Worm (Caenorhabditis elegans) whole organism, L2 larva: ENCODE measurements around the gene gcy-6.
A peak's percentile ranks its signal among the peaks of the same experiment; 100 is the strongest.

Experiments used
- C34F6.9 ChIP-seq: fragments of 150-350 bp; optimal IDR thresholded peaks from 2 replicates; lab custom pipeline; 2014; ENCODE audit warnings: missing biosample characterization, missing genetic modification characterization
- R02D3.7 ChIP-seq: fragments of 150-350 bp; optimal IDR thresholded peaks from 2 replicates; lab custom pipeline; 2014; ENCODE audit warnings: missing biosample characterization, missing genetic modification characterization
- Y55F3AM.14 ChIP-seq: fragments of 200-800 bp; sonication (Bioruptor generic); optimal IDR thresholded peaks from 2 replicates; lab custom pipeline; 2018; ENCODE audit warnings: mild to moderate bottlenecking, missing genetic modification characterization, missing compliant biosample characterization
- ZK546.5 ChIP-seq: sonication (generic microtip); optimal IDR thresholded peaks from 2 replicates; lab custom pipeline; 2017; ENCODE audit warnings: missing biosample characterization, missing genetic modification characterization
- alr-1 ChIP-seq: fragments of 150-350 bp; optimal IDR thresholded peaks from 2 replicates; lab custom pipeline; 2014; ENCODE audit warnings: missing biosample characterization, missing genetic modification characterization
- aly-2 ChIP-seq: fragments of 150-350 bp; optimal IDR thresholded peaks from 2 replicates; lab custom pipeline; 2014; ENCODE audit warnings: missing biosample characterization, missing genetic modification characterization
- ama-1 ChIP-seq: fragments of 150-350 bp; optimal IDR thresholded peaks from 2 replicates; lab custom pipeline; 2018; ENCODE audit warnings: inconsistent platforms
- blmp-1 ChIP-seq: sonication (generic microtip); optimal IDR thresholded peaks from 2 replicates; lab custom pipeline; 2017; ENCODE audit warnings: missing genetic modification characterization, mild to moderate bottlenecking, missing compliant biosample characterization, antibody characterized with exemption, moderate library complexity; ENCODE audit not compliant: insufficient read depth
- ceh-16 ChIP-seq: fragments of 150-350 bp; optimal IDR thresholded peaks from 2 replicates; lab custom pipeline; 2014; ENCODE audit warnings: missing biosample characterization, missing genetic modification characterization
- crh-2 ChIP-seq: sonication (generic microtip); optimal IDR thresholded peaks from 2 replicates; lab custom pipeline; 2017; ENCODE audit warnings: missing biosample characterization, missing genetic modification characterization
- dmd-4 ChIP-seq: sonication (generic microtip); optimal IDR thresholded peaks from 2 replicates; lab custom pipeline; 2017; ENCODE audit warnings: missing biosample characterization, missing genetic modification characterization
- egl-27 ChIP-seq: sonication (generic microtip); optimal IDR thresholded peaks from 3 replicates; lab custom pipeline; 2017; ENCODE audit warnings: missing biosample characterization, missing genetic modification reagents, missing genetic modification characterization
- elt-1 ChIP-seq: fragments of 150-350 bp; optimal IDR thresholded peaks from 2 replicates; lab custom pipeline; 2014; ENCODE audit warnings: missing biosample characterization, missing genetic modification characterization
- elt-3 ChIP-seq: sonication (generic microtip); optimal IDR thresholded peaks from 2 replicates; lab custom pipeline; 2017; ENCODE audit warnings: missing biosample characterization, missing genetic modification characterization
- fos-1 ChIP-seq: fragments of 150-350 bp; optimal IDR thresholded peaks from 2 replicates; lab custom pipeline; 2014; ENCODE audit warnings: missing biosample characterization, missing genetic modification characterization
- lin-13 ChIP-seq: fragments of 150-350 bp; optimal IDR thresholded peaks from 2 replicates; lab custom pipeline; 2014; ENCODE audit warnings: missing biosample characterization, missing genetic modification reagents, missing genetic modification characterization
- lin-39 ChIP-seq: fragments of 150-350 bp; optimal IDR thresholded peaks from 2 replicates; lab custom pipeline; 2014; ENCODE audit warnings: missing biosample characterization, missing genetic modification reagents, missing genetic modification characterization
- lsy-2 ChIP-seq, 2 experiments: fragments of 150-350 bp in 1 of 2; sonication (generic microtip) in 1 of 2; optimal IDR thresholded peaks; 2 replicates each; lab custom pipeline; 2014 to 2017; ENCODE audit warnings: missing biosample characterization in 2 of 2, missing genetic modification characterization in 2 of 2
- mdl-1 ChIP-seq, 2 experiments: fragments of 150-350 bp in 1 of 2; sonication (generic microtip) in 1 of 2; optimal IDR thresholded peaks; 2 replicates each; lab custom pipeline; 2017; ENCODE audit warnings: missing biosample characterization in 2 of 2, missing genetic modification characterization in 2 of 2
- nhr-10 ChIP-seq: sonication (generic microtip); optimal IDR thresholded peaks from 2 replicates; lab custom pipeline; 2017; ENCODE audit warnings: missing biosample characterization, missing genetic modification characterization
- nhr-21 ChIP-seq: fragments of 150-350 bp; optimal IDR thresholded peaks from 2 replicates; lab custom pipeline; 2014; ENCODE audit warnings: missing biosample characterization, missing genetic modification characterization
- nhr-23 ChIP-seq: fragments of 150-350 bp; optimal IDR thresholded peaks from 2 replicates; lab custom pipeline; 2014; ENCODE audit warnings: missing biosample characterization, missing genetic modification reagents, missing genetic modification characterization
- nhr-237 ChIP-seq: fragments of 150-350 bp; optimal IDR thresholded peaks from 2 replicates; lab custom pipeline; 2014; ENCODE audit warnings: missing biosample characterization, missing genetic modification characterization
- nhr-25 ChIP-seq: fragments of 150-350 bp; sonication (generic microtip); optimal IDR thresholded peaks from 3 replicates; lab custom pipeline; 2014; ENCODE audit warnings: missing biosample characterization, missing genetic modification characterization
- nhr-6 ChIP-seq: fragments of 150-350 bp; optimal IDR thresholded peaks from 2 replicates; lab custom pipeline; 2014; ENCODE audit warnings: missing biosample characterization, missing genetic modification characterization
- nhr-77 ChIP-seq: fragments of 150-350 bp; optimal IDR thresholded peaks from 2 replicates; lab custom pipeline; 2014; ENCODE audit warnings: missing biosample characterization, missing genetic modification characterization
- peb-1 ChIP-seq: fragments of 150-350 bp; optimal IDR thresholded peaks from 2 replicates; lab custom pipeline; 2014; ENCODE audit warnings: missing biosample characterization, missing genetic modification characterization
- skn-1 ChIP-seq: sonication (generic microtip); optimal IDR thresholded peaks from 2 replicates; lab custom pipeline; 2017; ENCODE audit warnings: missing biosample characterization, missing genetic modification characterization
- sma-3 ChIP-seq: sonication (generic microtip); optimal IDR thresholded peaks from 2 replicates; lab custom pipeline; 2016; ENCODE audit warnings: missing genetic modification reagents, missing genetic modification characterization, missing compliant biosample characterization
- sma-9 ChIP-seq, 2 experiments: fragments of 150-350 bp in 1 of 2; sonication (generic microtip) in 1 of 2; optimal IDR thresholded peaks; 2 replicates each; lab custom pipeline; 2014 to 2016; ENCODE audit warnings: missing genetic modification characterization in 2 of 2, mild to moderate bottlenecking in 1 of 2, missing biosample characterization in 1 of 2, missing compliant biosample characterization in 1 of 2, missing genetic modification reagents in 1 of 2, moderate library complexity in 1 of 2
- snpc-4 ChIP-seq: fragments of 150-350 bp; optimal IDR thresholded peaks from 2 replicates; lab custom pipeline; 2014; ENCODE audit warnings: missing biosample characterization, missing genetic modification characterization
- unc-55 ChIP-seq: fragments of 150-350 bp; sonication (generic microtip); optimal IDR thresholded peaks from 3 replicates; lab custom pipeline; 2014; ENCODE audit warnings: missing biosample characterization, missing genetic modification reagents, missing genetic modification characterization
- ztf-1 ChIP-seq: fragments of 200-800 bp; sonication (Bioruptor generic); conservative IDR thresholded peaks from 2 replicates; pipeline ENCODE4 v1.3.6; 2022; ENCODE audit warnings: missing genetic modification characterization, missing compliant biosample characterization
- ztf-11 ChIP-seq: sonication (generic microtip); optimal IDR thresholded peaks from 2 replicates; lab custom pipeline; 2017; ENCODE audit warnings: missing biosample characterization, missing genetic modification characterization
- ztf-4 ChIP-seq: fragments of 150-350 bp; optimal IDR thresholded peaks from 2 replicates; lab custom pipeline; 2014; ENCODE audit warnings: missing biosample characterization, missing genetic modification characterization

The gcy-6 gene

ce11 chrV:10307283-10307682 lies 6.6 kb downstream of the gcy-6 start, which contains the start of gene che-12:
Gene che-12, minus strand, starts transcription at chrV:10307383.
- TF ChIP-seq ztf-1 (GFP tag; lab: Robert Waterston, UW) (no peak), nhr-23 (no peak), lsy-2 (tag; optimal IDR thresholded peaks at IDR 0.05; lab: Kevin White, UChicago) (no peak), ZK546.5 (no peak), unc-55 (GFP tag; lab: Kevin White, UChicago) (no peak), nhr-77 (no peak), alr-1 (tag; lab: Kevin White, UChicago) (no peak), ztf-4 (tag; lab: Kevin White, UChicago) (no peak), peb-1 (tag; lab: Kevin White, UChicago) (no peak), nhr-21 (no peak), mdl-1 (tag; optimal IDR thresholded peaks at IDR 0.05; lab: Kevin White, UChicago) (no peak), lin-39 (tag; lab: Kevin White, UChicago) (no peak), elt-1 (tag; lab: Kevin White, UChicago) (no peak), ceh-16 (tag; lab: Kevin White, UChicago) (no peak), Y55F3AM.14 (GFP tag; lab: Kevin White, UChicago) (no peak), sma-9 (GFP tag; optimal IDR thresholded peaks at IDR 0.05; lab: Kevin White, UChicago) (no peak), sma-9 (tag; optimal IDR thresholded peaks at IDR 0.05; lab: Kevin White, UChicago) (no peak), lin-13 (GFP tag; lab: Kevin White, UChicago) (no peak), nhr-237 (tag; lab: Kevin White, UChicago) (no peak), nhr-6 (tag; lab: Kevin White, UChicago) (no peak)

- no peak for TF ChIP-seq ZK546.5
- TF ChIP-seq snpc-4 (tag; lab: Kevin White, UChicago) = no peak
- TF ChIP-seq ztf-4 (tag; lab: Kevin White, UChicago) = no peak
- no peak for TF ChIP-seq fos-1
- TF ChIP-seq, all 48 proteins: peak for 0
Measured at ce11 chrV:10297099-10297498, 16.8 kb downstream of the gcy-6 start, which contains the start of gene B0024.4. Gene B0024.4, plus strand, starts transcription at chrV:10297399.

ce11 chrV:10294549-10294948 lies 19.3 kb downstream of the gcy-6 start, which contains the start of gene col-150:
Gene col-150, minus strand, starts transcription at chrV:10294649.
- TF ChIP-seq nhr-10 (tag; lab: Kevin White, UChicago) (no peak), skn-1 (tag; lab: Kevin White, UChicago) (no peak), sma-9 (GFP tag; optimal IDR thresholded peaks at IDR 0.05; lab: Kevin White, UChicago) (no peak), sma-9 (tag; optimal IDR thresholded peaks at IDR 0.05; lab: Kevin White, UChicago) (no peak)

ce11 chrV:10292819-10293357 lies 21.0 kb downstream of the gcy-6 start, which contains the start of gene col-149:
Gene col-149, minus strand, starts transcription at chrV:10292869.
- TF ChIP-seq ztf-11 = no peak
- no peak for TF ChIP-seq crh-2 (tag; lab: Kevin White, UChicago)
- TF ChIP-seq sma-3 (GFP tag; lab: Kevin White, UChicago) = peak; percentile 41
- peak; percentile 91 for TF ChIP-seq blmp-1
- peak; percentile 10 for TF ChIP-seq egl-27 (tag; lab: Kevin White, UChicago)
- peak; percentile 78 for TF ChIP-seq fos-1
- peak; percentile 46 for TF ChIP-seq sma-9 (GFP tag; optimal IDR thresholded peaks at IDR 0.05; lab: Kevin White, UChicago)
- no peak for TF ChIP-seq sma-9 (tag; optimal IDR thresholded peaks at IDR 0.05; lab: Kevin White, UChicago)
- TF ChIP-seq nhr-21 = peak; percentile 35

- no peak for TF ChIP-seq sma-9 (GFP tag; optimal IDR thresholded peaks at IDR 0.05; lab: Kevin White, UChicago)
- no peak for TF ChIP-seq sma-9 (tag; optimal IDR thresholded peaks at IDR 0.05; lab: Kevin White, UChicago)
- TF ChIP-seq nhr-25 (tag; lab: Kevin White, UChicago) = no peak
- no peak for TF ChIP-seq alr-1 (tag; lab: Kevin White, UChicago)
- TF ChIP-seq aly-2 (tag; lab: Kevin White, UChicago) = no peak
Measured at ce11 chrV:10291848-10292247, 22.0 kb downstream of the gcy-6 start.

- no peak for TF ChIP-seq R02D3.7
- no peak for TF ChIP-seq mdl-1 (tag; optimal IDR thresholded peaks at IDR 0.05; lab: Kevin White, UChicago)
- no peak for TF ChIP-seq ceh-16 (tag; lab: Kevin White, UChicago)
- no peak for TF ChIP-seq nhr-10 (tag; lab: Kevin White, UChicago)
- no peak for TF ChIP-seq nhr-237 (tag; lab: Kevin White, UChicago)
- TF ChIP-seq nhr-6 (tag; lab: Kevin White, UChicago) = no peak
- no peak for TF ChIP-seq ama-1 (lab: Kevin White, UChicago)
- no peak for TF ChIP-seq dmd-4 (tag; lab: Kevin White, UChicago)
- TF ChIP-seq skn-1 (tag; lab: Kevin White, UChicago) = no peak
- TF ChIP-seq lin-39 (tag; lab: Kevin White, UChicago) = no peak
- no peak for TF ChIP-seq elt-3
- TF ChIP-seq C34F6.9 (tag; lab: Kevin White, UChicago) = no peak
- no peak for TF ChIP-seq Y55F3AM.14 (GFP tag; lab: Kevin White, UChicago)
- TF ChIP-seq, all 48 proteins: peak for 0
Measured at ce11 chrV:10289743-10290142, 24.1 kb downstream of the gcy-6 start, which contains the start of gene B0024.15. Gene B0024.15, plus strand, starts transcription at chrV:10290043.
